Worm (Caenorhabditis elegans) whole organism, L1 larva: ENCODE measurements around the gene T25E12.14.

Source experiments
- C34B4.2 ChIP-seq: sonication (generic microtip); optimal IDR thresholded peaks from 2 replicates; lab custom pipeline; 2017; ENCODE audit warnings: mild to moderate bottlenecking, missing genetic modification characterization, missing compliant biosample characterization
- F16B12.6 ChIP-seq: fragments of 150-350 bp; optimal IDR thresholded peaks from 2 replicates; lab custom pipeline; 2014; ENCODE audit warnings: missing biosample characterization, missing genetic modification characterization
- alr-1 ChIP-seq: fragments of 200-800 bp; sonication (Bioruptor generic); optimal IDR thresholded peaks from 2 replicates; lab custom pipeline; 2018; ENCODE audit warnings: borderline replicate concordance, mild to moderate bottlenecking, missing genetic modification characterization, missing compliant biosample characterization
- aly-2 ChIP-seq: fragments of 150-350 bp; optimal IDR thresholded peaks from 2 replicates; lab custom pipeline; 2014; ENCODE audit warnings: missing biosample characterization, missing genetic modification characterization
- ceh-8 ChIP-seq: fragments of 200-800 bp; sonication (Bioruptor generic); optimal IDR thresholded peaks from 2 replicates; lab custom pipeline; 2018; ENCODE audit warnings: mild to moderate bottlenecking, missing genetic modification characterization, moderate library complexity, missing compliant biosample characterization
- ceh-88 ChIP-seq: fragments of 200-800 bp; sonication (Bioruptor generic); IDR thresholded peaks from 2 replicates; pipeline ENCODE4 v1.3.6; 2022; ENCODE audit warnings: missing genetic modification characterization, missing compliant biosample characterization
- efl-1 ChIP-seq, 4 experiments: fragments of 150-350 bp; optimal IDR thresholded peaks in 3 of 4; peaks in 1 of 4; 1 replicate in 1 of 4; 2 replicates in 3 of 4; lab custom pipeline; 2014; ENCODE audit warnings: missing biosample characterization in 2 of 4, missing genetic modification characterization in 2 of 4, missing genetic modification reagents in 2 of 4
- elt-2 ChIP-seq: sonication (generic microtip); optimal IDR thresholded peaks from 2 replicates; lab custom pipeline; 2016; ENCODE audit warnings: missing genetic modification characterization, mild to moderate bottlenecking, inconsistent platforms, missing compliant biosample characterization, missing genetic modification reagents
- elt-3 ChIP-seq, 6 experiments: fragments of 150-350 bp in 1 of 6; sonication (generic microtip); optimal IDR thresholded peaks; 2 replicates each; lab custom pipeline; 2017 to 2018; ENCODE audit warnings: missing biosample characterization in 6 of 6, missing genetic modification characterization in 6 of 6, inconsistent platforms in 1 of 6
- hlh-4 ChIP-seq: sonication (generic microtip); optimal IDR thresholded peaks from 2 replicates; lab custom pipeline; 2016; ENCODE audit warnings: mild to moderate bottlenecking, missing genetic modification characterization, missing compliant biosample characterization
- hpl-2 ChIP-seq: fragments of 150-350 bp; optimal IDR thresholded peaks from 2 replicates; lab custom pipeline; 2014; ENCODE audit warnings: missing biosample characterization, missing genetic modification reagents, missing genetic modification characterization
- irx-1 ChIP-seq: sonication (generic microtip); optimal IDR thresholded peaks from 2 replicates; lab custom pipeline; 2016; ENCODE audit warnings: missing genetic modification characterization, missing compliant biosample characterization
- jun-1 ChIP-seq: fragments of 150-350 bp; optimal IDR thresholded peaks from 2 replicates; lab custom pipeline; 2014; ENCODE audit warnings: missing biosample characterization, missing genetic modification reagents, missing genetic modification characterization
- lin-13 ChIP-seq: fragments of 150-350 bp; optimal IDR thresholded peaks from 2 replicates; lab custom pipeline; 2014; ENCODE audit warnings: missing biosample characterization, missing genetic modification reagents, missing genetic modification characterization
- lin-14 ChIP-seq: fragments of 200-800 bp; sonication (Bioruptor generic); optimal IDR thresholded peaks from 2 replicates; lab custom pipeline; 2018; ENCODE audit warnings: mild to moderate bottlenecking, missing genetic modification characterization, moderate library complexity, missing compliant biosample characterization
- lin-15B ChIP-seq: fragments of 150-350 bp; sonication (generic microtip); optimal IDR thresholded peaks from 3 replicates; lab custom pipeline; 2014; ENCODE audit warnings: missing biosample characterization, missing genetic modification characterization
- lin-35 ChIP-seq, 2 experiments: fragments of 150-350 bp; optimal IDR thresholded peaks; 2 replicates each; lab custom pipeline; 2014; ENCODE audit warnings: missing biosample characterization in 2 of 2, missing genetic modification characterization in 2 of 2, missing genetic modification reagents in 2 of 2
- lir-3 ChIP-seq: sonication (generic microtip); optimal IDR thresholded peaks from 2 replicates; lab custom pipeline; 2016; ENCODE audit warnings: mild to moderate bottlenecking, missing genetic modification characterization, moderate library complexity, missing compliant biosample characterization; ENCODE audit not compliant: poor library complexity
- mab-9 ChIP-seq: fragments of 200-800 bp; sonication (Bioruptor generic); IDR thresholded peaks from 2 replicates; pipeline ENCODE4 v1.3.6; 2022; ENCODE audit warnings: missing genetic modification reagents, missing genetic modification characterization, missing compliant biosample characterization
- nhr-11 ChIP-seq: fragments of 150-350 bp; optimal IDR thresholded peaks from 2 replicates; lab custom pipeline; 2014; ENCODE audit warnings: missing biosample characterization, missing genetic modification characterization
- nhr-12 ChIP-seq: sonication (generic microtip); optimal IDR thresholded peaks from 2 replicates; lab custom pipeline; 2017; ENCODE audit warnings: missing biosample characterization, missing genetic modification characterization
- nhr-237 ChIP-seq: fragments of 150-350 bp; optimal IDR thresholded peaks from 2 replicates; lab custom pipeline; 2014; ENCODE audit warnings: missing biosample characterization, missing genetic modification characterization
- nhr-47 ChIP-seq: sonication (generic microtip); optimal IDR thresholded peaks from 2 replicates; lab custom pipeline; 2016; ENCODE audit warnings: mild to moderate bottlenecking, missing genetic modification characterization, moderate library complexity, missing compliant biosample characterization
- nhr-71 ChIP-seq: sonication (generic microtip); optimal IDR thresholded peaks from 2 replicates; lab custom pipeline; 2016; ENCODE audit warnings: mild to moderate bottlenecking, missing genetic modification characterization, moderate library complexity, missing compliant biosample characterization
- nhr-76 ChIP-seq: sonication (generic microtip); optimal IDR thresholded peaks from 2 replicates; lab custom pipeline; 2017; ENCODE audit warnings: missing biosample characterization, missing genetic modification characterization
- pag-3 ChIP-seq: sonication (generic microtip); optimal IDR thresholded peaks from 2 replicates; lab custom pipeline; 2017; ENCODE audit warnings: missing genetic modification characterization, mild to moderate bottlenecking, missing compliant biosample characterization, antibody characterized with exemption, borderline replicate concordance; ENCODE audit not compliant: insufficient read depth
- skn-1 ChIP-seq: fragments of 150-350 bp; optimal IDR thresholded peaks from 2 replicates; lab custom pipeline; 2014; ENCODE audit warnings: missing biosample characterization, missing genetic modification characterization
- sox-4 ChIP-seq: sonication (generic microtip); optimal IDR thresholded peaks from 2 replicates; lab custom pipeline; 2016; ENCODE audit warnings: missing genetic modification characterization, missing compliant biosample characterization
- sptf-1 ChIP-seq: fragments of 150-350 bp; optimal IDR thresholded peaks from 2 replicates; lab custom pipeline; 2014; ENCODE audit warnings: missing biosample characterization, missing genetic modification characterization
- sup-37 ChIP-seq: fragments of 200-800 bp; sonication (Bioruptor generic); optimal IDR thresholded peaks from 2 replicates; lab custom pipeline; 2018; ENCODE audit warnings: mild to moderate bottlenecking, missing genetic modification characterization, missing compliant biosample characterization
- tlp-1 ChIP-seq: fragments of 150-350 bp; optimal IDR thresholded peaks from 2 replicates; lab custom pipeline; 2014; ENCODE audit warnings: missing biosample characterization, missing genetic modification characterization
- unc-86 ChIP-seq: sonication (generic microtip); optimal IDR thresholded peaks from 2 replicates; lab custom pipeline; 2016; ENCODE audit warnings: missing genetic modification characterization, missing compliant biosample characterization
- unc-98 ChIP-seq: fragments of 200-800 bp; sonication (Bioruptor generic); IDR thresholded peaks from 2 replicates; pipeline ENCODE4 v1.3.6; 2022; ENCODE audit warnings: missing genetic modification characterization, missing compliant biosample characterization
- zip-4 ChIP-seq: fragments of 200-800 bp; sonication (Bioruptor generic); optimal IDR thresholded peaks from 2 replicates; lab custom pipeline; 2018; ENCODE audit warnings: mild to moderate bottlenecking, missing genetic modification characterization, moderate library complexity, missing compliant biosample characterization
- ztf-11 ChIP-seq, 2 experiments: sonication (generic microtip); optimal IDR thresholded peaks; 2 replicates each; lab custom pipeline; 2016 to 2017; ENCODE audit warnings: missing genetic modification characterization in 2 of 2, missing biosample characterization in 1 of 2, missing compliant biosample characterization in 1 of 2
- ztf-4 ChIP-seq: fragments of 150-350 bp; optimal IDR thresholded peaks from 2 replicates; lab custom pipeline; 2014; ENCODE audit warnings: missing biosample characterization, missing genetic modification characterization

Gene T25E12.14

DNA sequence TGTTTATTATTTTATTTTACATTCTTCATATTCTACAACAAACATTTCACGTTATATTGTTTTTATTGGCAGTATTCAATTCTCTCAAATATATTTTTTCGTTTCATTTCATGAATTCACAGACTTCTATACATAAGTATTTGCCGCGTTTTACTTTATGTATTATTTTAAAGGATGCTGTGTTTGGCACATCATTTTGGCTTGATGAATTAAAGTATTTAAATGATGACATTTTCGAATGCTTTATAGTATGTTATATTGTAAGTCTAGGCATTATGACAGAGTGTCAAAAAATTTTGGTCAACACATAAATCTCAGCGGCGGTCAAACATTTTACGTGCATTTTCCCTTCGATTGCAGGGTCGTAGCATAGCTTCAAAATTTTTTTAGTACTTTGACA, 31.5 kb upstream of the T25E12.14 start:
- TF ChIP-seq mab-9 (GFP tag; lab: Robert Waterston, UW) (no peak), lir-3 (tag; lab: Kevin White, UChicago) (no peak), nhr-11 (tag; lab: Kevin White, UChicago) (no peak), efl-1 (optimal IDR thresholded peaks at IDR 0.05; lab: Kevin White, UChicago) (no peak), efl-1 (GFP tag; optimal IDR thresholded peaks at IDR 0.05 in 1 of 2; lab: Kevin White, UChicago) (peak in 1 of 2 experiments; percentile 79)

DNA sequence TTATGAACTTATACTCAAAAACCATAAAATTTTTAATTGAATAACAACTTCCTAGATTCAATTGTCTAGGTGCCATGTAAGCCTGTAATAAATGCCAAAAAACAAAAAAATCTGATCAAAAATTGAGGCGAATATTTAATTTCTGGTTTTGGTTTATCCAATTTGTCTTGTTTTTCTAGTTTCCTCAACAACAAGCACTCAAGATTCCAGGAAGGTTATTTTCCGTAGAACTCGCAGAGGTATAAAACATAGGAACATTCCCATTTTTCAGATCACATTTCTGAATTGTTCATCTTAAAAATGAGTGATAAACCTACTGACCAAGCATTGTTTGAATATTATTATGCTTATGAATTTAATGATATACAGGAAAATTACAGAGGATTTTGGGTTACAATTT, 29.8 kb upstream of the T25E12.14 start, which contains the start of gene srw-41:
Gene srw-41 (plus strand): TSS at position 301 of the 400 bp plus-strand sequence.
- TF ChIP-seq nhr-47 (tag; lab: Kevin White, UChicago): no peak

DNA sequence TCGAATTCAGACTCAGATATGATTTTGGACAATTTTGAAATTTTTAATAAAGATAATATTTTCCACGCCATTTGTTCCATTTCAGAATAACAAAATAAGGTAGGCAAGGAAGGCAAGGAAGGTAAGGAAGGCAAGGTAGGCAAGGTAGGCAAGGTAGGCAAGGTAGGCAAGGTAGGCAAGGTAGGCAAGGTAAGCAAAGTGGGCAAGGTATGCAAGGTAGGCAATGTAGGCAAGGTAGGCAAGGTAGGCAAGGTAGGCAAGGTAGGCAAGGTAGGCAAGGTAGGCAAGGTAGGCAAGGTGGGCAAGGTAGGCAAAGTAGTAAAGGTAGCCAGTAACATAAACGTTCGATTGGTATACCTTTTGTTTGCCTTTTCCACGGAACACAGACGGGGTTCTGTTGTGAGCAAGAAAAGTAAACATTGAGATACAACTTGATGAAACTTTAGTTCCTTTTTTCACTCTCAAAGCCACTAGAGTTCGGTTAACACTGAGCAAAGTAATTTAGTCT, 27.2 kb upstream of the T25E12.14 start, which contains the start of gene Y70C5C.1:
Gene Y70C5C.1 (plus strand): TSS at position 458 of the 508 bp plus-strand sequence.
- no peak for TF ChIP-seq skn-1 (tag; lab: Kevin White, UChicago)
- no peak for TF ChIP-seq efl-1 (optimal IDR thresholded peaks at IDR 0.05; lab: Kevin White, UChicago)
- peak in 1 of 2 experiments; percentile 85 for TF ChIP-seq efl-1 (GFP tag; optimal IDR thresholded peaks at IDR 0.05 in 1 of 2; lab: Kevin White, UChicago)

DNA sequence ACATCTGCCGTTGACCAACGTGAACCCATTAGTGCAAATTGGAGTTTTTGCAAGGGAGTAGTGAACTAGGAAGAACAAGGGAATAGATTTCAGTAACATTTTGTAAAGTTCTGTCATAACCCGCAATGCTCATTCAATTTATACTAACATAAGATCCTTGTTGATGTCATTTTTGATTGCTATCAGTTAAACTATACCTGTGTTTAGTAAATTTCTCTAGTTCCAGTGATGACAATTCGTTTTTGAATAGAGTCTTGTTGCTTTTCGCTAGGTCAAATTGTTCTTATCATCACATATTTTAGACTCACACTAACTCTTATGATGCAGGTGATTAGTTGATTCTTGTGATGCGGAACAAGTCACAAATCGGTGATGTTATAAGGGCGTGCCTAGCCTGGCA, 20.5 kb upstream of the T25E12.14 start, which contains the start of gene clec-9:
Gene clec-9 (minus strand): TSS at position 101 of the 400 bp plus-strand sequence.
- no peak for TF ChIP-seq aly-2
- TF ChIP-seq irx-1 (tag; lab: Kevin White, UChicago): no peak
- TF ChIP-seq lin-13 (GFP tag; lab: Kevin White, UChicago): no peak
- no peak for TF ChIP-seq alr-1 (tag; lab: Kevin White, UChicago)
- TF ChIP-seq tlp-1 (tag; lab: Kevin White, UChicago): no peak
- no peak for TF ChIP-seq jun-1 (tag; lab: Kevin White, UChicago)
- TF ChIP-seq elt-2 (tag; lab: Kevin White, UChicago): no peak
- TF ChIP-seq ztf-4 (tag; lab: Kevin White, UChicago): no peak
- no peak for TF ChIP-seq skn-1 (tag; lab: Kevin White, UChicago)
- TF ChIP-seq elt-3 (tag; optimal IDR thresholded peaks at IDR 0.05; lab: Kevin White, UChicago): no peak

DNA sequence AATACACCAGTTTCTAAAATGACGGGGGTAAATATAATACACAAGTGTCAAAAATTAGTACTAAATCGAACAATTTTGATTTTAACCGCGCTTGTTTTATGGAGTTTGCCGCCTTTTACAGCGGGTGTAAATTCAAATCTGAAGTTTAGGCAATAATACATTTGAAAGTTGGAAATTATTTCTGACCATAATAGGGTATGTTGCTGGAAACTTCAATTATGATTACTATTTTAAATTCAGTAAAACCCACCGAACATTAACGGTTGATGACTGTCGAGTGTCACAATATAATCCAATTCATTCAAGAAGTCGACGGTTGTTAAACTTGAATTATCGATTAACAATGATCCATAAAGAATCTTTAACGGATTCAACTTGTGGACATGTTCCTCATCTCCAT, 13.2 kb upstream of the T25E12.14 start:
- TF ChIP-seq nhr-12 (tag; lab: Kevin White, UChicago) (no peak), F16B12.6 (tag; lab: Kevin White, UChicago) (no peak), hpl-2 (no peak), sox-4 (tag; lab: Kevin White, UChicago) (no peak), nhr-237 (tag; lab: Kevin White, UChicago) (no peak), unc-98 (GFP tag; lab: Robert Waterston, UW) (no peak), aly-2 (no peak), C34B4.2 (no peak)
- TF ChIP-seq, all 84 proteins: peak for 0

DNA sequence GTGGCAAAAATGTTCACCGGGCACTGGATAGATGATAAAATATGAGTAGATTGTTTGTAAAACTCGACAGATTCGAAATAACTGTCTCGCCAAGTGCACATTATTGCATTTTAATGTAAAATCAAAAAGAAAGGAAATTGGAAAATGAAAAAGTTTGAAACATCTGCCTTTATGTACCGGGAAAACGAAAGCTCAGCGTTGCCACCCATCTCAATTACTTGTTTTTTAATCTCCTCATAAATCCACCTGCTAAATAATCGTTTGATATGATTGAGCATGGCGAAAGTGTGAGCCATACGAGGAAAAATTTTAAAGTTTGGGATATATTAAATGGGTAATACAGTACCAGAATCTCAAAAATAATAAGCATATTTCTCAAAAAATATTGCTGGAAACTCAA, 10.4 kb upstream of the T25E12.14 start, which contains the start of gene srh-137:
Gene srh-137 (minus strand): TSS at position 101 of the 400 bp plus-strand sequence.
- TF ChIP-seq pag-3 (tag; lab: Kevin White, UChicago): no peak
- TF ChIP-seq lin-35 (GFP tag; optimal IDR thresholded peaks at IDR 0.05; lab: Kevin White, UChicago): no peak
- TF ChIP-seq ztf-11 (tag; optimal IDR thresholded peaks at IDR 0.05; lab: Kevin White, UChicago): no peak
- TF ChIP-seq zip-4: no peak
- no peak for TF ChIP-seq lin-14
- TF ChIP-seq lin-15B (tag; lab: Kevin White, UChicago): no peak
- no peak for TF ChIP-seq ceh-8
- no peak for TF ChIP-seq nhr-12 (tag; lab: Kevin White, UChicago)
- TF ChIP-seq sptf-1 (tag; lab: Kevin White, UChicago): no peak
- TF ChIP-seq aly-2: no peak
- TF ChIP-seq nhr-71 (tag; lab: Kevin White, UChicago): no peak
- TF ChIP-seq nhr-76 (tag; lab: Kevin White, UChicago): no peak
- no peak for TF ChIP-seq hlh-4 (tag; lab: Kevin White, UChicago)
- TF ChIP-seq sup-37 (GFP tag; lab: Kevin White, UChicago): no peak
- no peak for TF ChIP-seq ceh-88 (GFP tag; lab: Robert Waterston, UW)
- TF ChIP-seq unc-86 (tag; lab: Kevin White, UChicago): no peak
- no peak for TF ChIP-seq elt-2 (tag; lab: Kevin White, UChicago)
- TF ChIP-seq, all 84 proteins: peak for 0
